Fruit fly (Drosophila melanogaster): ENCODE measurements around the gene SREBP.
A peak's percentile ranks its signal among the peaks of the same experiment; 100 is the strongest.
"Not testable (repeated sequence)": the region's sequence is repeated elsewhere in the genome, so short reads cannot be mapped to it uniquely, and the experiment has no call there.

Gene SREBP

DNA sequence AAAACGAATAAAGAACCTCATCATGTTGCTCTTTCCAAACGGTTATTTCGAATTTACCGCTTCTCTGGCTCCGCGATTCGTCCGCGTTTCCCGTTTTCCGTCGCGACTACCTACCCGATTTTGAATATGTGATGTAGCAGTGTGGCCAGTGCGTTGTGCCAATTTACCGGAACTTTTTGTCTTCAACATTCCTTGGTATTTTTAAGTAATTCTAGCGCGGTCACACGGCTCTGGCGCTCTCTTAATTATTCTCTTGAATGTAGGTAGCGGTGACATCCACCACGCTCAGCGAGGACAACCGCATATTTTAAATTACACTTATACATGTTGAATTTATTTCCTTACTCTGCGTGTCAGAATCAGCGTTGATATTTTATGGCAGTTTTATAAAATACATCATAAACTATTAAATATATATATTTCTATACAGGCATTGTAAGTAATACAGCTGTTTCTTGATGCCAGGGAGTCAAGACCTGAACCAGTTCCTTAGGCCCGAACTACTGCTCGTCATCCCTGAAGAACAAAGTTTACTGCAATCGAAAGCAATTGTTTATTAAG is at the start of gene SREBP, which contains the start of the genes CG42637 and Gyc76C:
SREBP (plus strand) TSS at position 498 of the 561 bp plus-strand sequence.
CG42637 (minus strand) TSS at position 132 of the 561 bp plus-strand sequence.
Gyc76C (minus strand) TSS at position 132 of the 561 bp plus-strand sequence.
- no peak for TF ChIP-seq noc (tag; optimal IDR thresholded peaks at IDR 0.05)

DNA sequence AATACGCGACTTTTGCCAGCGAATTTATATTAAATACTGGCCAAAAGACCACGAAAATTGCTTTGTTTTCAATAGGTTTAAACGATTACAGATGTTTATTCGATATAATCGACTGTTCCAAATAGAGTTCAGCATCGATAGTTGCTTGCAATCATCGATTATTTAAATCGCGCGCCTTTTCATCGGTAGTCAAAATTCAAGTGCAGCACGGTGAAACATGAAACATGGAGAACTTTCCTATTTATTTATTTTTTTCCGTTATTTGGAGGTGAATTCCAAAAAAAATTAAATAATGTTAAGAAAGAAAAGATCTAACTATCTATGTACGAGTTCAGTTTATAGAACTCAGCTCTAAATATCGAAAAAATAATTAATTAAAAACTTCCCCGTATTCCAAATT is 44.1 kb upstream of the SREBP start, which contains the start of gene CG42638:
CG42638 (minus strand) TSS at position 101 of the 400 bp plus-strand sequence.
- TF ChIP-seq noc (tag; optimal IDR thresholded peaks at IDR 0.05), result not testable (repeated sequence)

- not testable (repeated sequence) for TF ChIP-seq noc (tag; optimal IDR thresholded peaks at IDR 0.05)
These were observed 33.6 kb upstream of the SREBP start, which contains the start of gene Vtld for dm6 chr3L:19760109-19760508. Gene Vtld (plus strand): TSS chr3L:19760409.

- peak; percentile 87 for TF ChIP-seq noc (tag; optimal IDR thresholded peaks at IDR 0.05)
These were observed 16.3 kb upstream of the SREBP start for dm6 chr3L:19777279-19777960.

dm6 chr3L:19778530-19778929 is 15.2 kb upstream of the SREBP start:
- TF ChIP-seq noc (tag; optimal IDR thresholded peaks at IDR 0.05), result no peak

dm6 chr3L:19787632-19788031 is 6.1 kb upstream of the SREBP start:
- TF ChIP-seq noc (tag; optimal IDR thresholded peaks at IDR 0.05), result peak; percentile 53

dm6 chr3L:19790564-19790928 is 3.2 kb upstream of the SREBP start:
- no peak for TF ChIP-seq noc (tag; optimal IDR thresholded peaks at IDR 0.05)

- TF ChIP-seq noc (tag; optimal IDR thresholded peaks at IDR 0.05), result peak; percentile 75
These were observed 2.6 kb upstream of the SREBP start for dm6 chr3L:19790929-19791687.

DNA sequence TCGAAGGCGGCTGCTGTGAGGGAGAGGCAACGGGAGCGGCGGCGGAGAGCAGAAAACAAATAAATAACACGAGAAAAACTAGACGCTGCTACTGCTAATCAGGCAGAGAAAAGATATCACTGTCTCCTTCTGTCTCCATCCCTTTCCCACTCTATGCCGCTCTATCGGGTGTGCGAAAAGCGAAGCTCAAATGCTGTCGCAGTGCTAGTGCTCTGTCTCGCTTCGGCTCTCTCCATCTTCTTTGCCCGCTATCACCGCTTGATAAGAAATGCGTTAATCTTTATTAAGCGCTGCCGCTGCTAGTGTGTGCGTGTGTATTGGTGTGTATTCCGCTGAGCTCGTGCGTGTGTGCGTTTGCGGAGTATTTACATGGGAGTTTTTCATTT is 2.1 kb upstream of the SREBP start:
- TF ChIP-seq noc (tag; optimal IDR thresholded peaks at IDR 0.05), result peak; percentile 45

- TF ChIP-seq noc (tag; optimal IDR thresholded peaks at IDR 0.05), result no peak
These were observed 858 bp upstream of the SREBP start for dm6 chr3L:19792717-19793437.

DNA sequence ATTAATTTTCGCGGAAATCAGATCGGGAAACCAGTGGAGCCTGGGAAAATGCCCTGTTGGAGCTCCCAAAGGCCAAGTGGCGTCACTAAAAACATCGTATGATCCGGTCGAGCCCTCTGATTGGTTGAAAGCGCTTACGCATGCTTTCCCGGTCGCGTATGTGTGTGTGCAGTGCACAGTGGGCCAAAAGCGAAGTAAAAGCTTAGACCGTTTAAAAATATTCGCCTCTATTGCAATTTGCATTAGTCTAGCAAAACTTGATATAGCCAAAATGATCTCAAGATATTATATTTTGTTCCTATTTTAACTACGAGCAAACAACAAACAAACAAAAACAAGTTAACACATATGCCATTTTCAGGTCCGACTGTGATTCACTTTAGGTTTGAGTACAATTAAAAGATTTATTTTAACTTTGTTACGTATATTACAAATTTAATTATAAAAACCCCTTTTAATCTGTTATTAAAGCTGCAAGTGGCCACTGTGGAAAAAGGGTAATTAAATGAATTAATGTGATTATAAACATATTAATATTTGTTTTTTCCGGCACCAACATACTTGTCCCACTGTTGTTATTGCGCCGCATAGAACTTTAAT is 568 bp downstream of the SREBP start:
- TF ChIP-seq noc (tag; optimal IDR thresholded peaks at IDR 0.05), result peak; percentile 94

dm6 chr3L:19798978-19799377 is 5.2 kb downstream of the SREBP start, which contains the start of gene Ir76a:
Gene Ir76a (plus strand): TSS chr3L:19799278.
- TF ChIP-seq noc (tag; optimal IDR thresholded peaks at IDR 0.05), result no peak

DNA sequence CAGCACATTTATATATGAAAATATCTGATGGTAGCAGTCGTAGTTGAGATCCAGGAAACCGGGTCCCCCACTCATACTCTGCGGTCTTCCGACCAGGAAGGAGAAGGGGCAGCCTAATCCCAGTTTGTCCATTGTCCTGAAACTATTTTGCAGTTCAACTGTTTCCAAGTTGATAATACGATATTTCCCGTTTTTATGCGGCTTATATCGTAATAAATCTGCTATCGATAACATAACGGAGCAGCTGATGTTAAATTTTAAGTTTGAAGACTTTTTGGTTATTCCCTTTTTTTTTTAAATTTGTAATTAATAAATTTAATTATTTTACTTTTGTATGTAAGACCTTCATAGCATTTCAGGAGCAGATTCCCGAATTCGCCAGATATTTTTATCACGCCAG is 7.4 kb downstream of the SREBP start, which contains the start of gene CG14102:
CG14102 (minus strand) TSS at position 187 of the 400 bp plus-strand sequence.
- no peak for TF ChIP-seq noc (tag; optimal IDR thresholded peaks at IDR 0.05)

dm6 chr3L:19804908-19805307 is 11.2 kb downstream of the SREBP start, which contains the start of the genes TORIP and Ccdc58:
Gene TORIP (minus strand): TSS chr3L:19805080.
Gene Ccdc58 (plus strand): TSS chr3L:19805181.
- TF ChIP-seq noc (tag; optimal IDR thresholded peaks at IDR 0.05), result no peak

DNA sequence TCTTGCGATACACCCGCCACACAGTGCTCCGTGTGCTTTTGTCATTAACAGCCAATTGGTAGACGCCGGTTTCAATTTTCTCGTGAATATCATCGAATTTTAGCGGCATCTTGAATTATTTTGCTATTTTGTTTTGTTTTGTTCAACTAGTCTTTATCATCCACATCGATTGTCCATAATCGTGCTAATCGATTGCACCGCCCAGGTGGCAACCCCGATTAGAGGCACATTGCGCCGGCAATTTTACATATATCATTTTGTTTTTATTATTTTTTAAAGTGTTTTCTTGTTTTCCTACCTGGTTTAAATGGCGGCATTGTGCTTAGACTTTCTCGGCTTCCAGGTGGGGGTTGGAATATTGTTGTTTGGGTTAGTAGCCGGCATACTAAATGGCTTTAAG is 12.2 kb downstream of the SREBP start, which contains the start of gene CG34116:
CG34116 (minus strand) TSS at position 142 of the 400 bp plus-strand sequence.
- no peak for TF ChIP-seq noc (tag; optimal IDR thresholded peaks at IDR 0.05)

Data from whole organism, larva.